Fruit fly (Drosophila melanogaster) whole organism, embryonic: ENCODE results near the gene Mcad.

Experiments
- Bgb ChIP-seq: fragments of 200-800 bp; sonication (Bioruptor generic); IDR thresholded peaks from 2 replicates; pipeline ENCODE4 v1.3.6; 2022; ENCODE audit warnings: missing biosample characterization, missing genetic modification characterization; ENCODE audit not compliant: partially characterized antibody
- CG10366 ChIP-seq: fragments of 200-800 bp; sonication (Bioruptor generic); IDR thresholded peaks from 2 replicates; pipeline ENCODE4 v1.3.6; 2022; ENCODE audit warnings: missing biosample characterization, missing genetic modification characterization
- CG12391 ChIP-seq: fragments of 200-800 bp; sonication (Bioruptor generic); optimal IDR thresholded peaks from 3 replicates; lab custom pipeline; 2018; ENCODE audit warnings: missing biosample characterization, mild to moderate bottlenecking, missing genetic modification characterization, moderate library complexity
- CG12942 ChIP-seq: fragments of 200-800 bp; sonication (Bioruptor generic); optimal IDR thresholded peaks from 3 replicates; lab custom pipeline; 2016; ENCODE audit warnings: missing biosample characterization, missing genetic modification characterization
- CG13287 ChIP-seq: fragments of 200-800 bp; sonication (Bioruptor generic); IDR thresholded peaks from 2 replicates; pipeline ENCODE4 v1.3.6; 2022; ENCODE audit warnings: missing biosample characterization, missing genetic modification characterization; ENCODE audit not compliant: partially characterized antibody
- CG15514 ChIP-seq: fragments of 200-800 bp; sonication (Bioruptor generic); optimal IDR thresholded peaks from 3 replicates; lab custom pipeline; 2017; ENCODE audit warnings: missing biosample characterization, missing genetic modification characterization, mild to moderate bottlenecking, moderate library complexity, missing genetic modification reagents
- CG17359 ChIP-seq: fragments of 200-800 bp; sonication (Bioruptor generic); optimal IDR thresholded peaks from 3 replicates; lab custom pipeline; 2018; ENCODE audit warnings: missing biosample characterization, mild to moderate bottlenecking, missing genetic modification characterization, moderate library complexity
- CG1792 ChIP-seq: fragments of 200-800 bp; sonication (Bioruptor generic); optimal IDR thresholded peaks from 2 replicates; lab custom pipeline; 2016; ENCODE audit warnings: missing biosample characterization, missing genetic modification characterization
- CG18476 ChIP-seq: fragments of 200-800 bp; sonication (Bioruptor generic); optimal IDR thresholded peaks from 2 replicates; lab custom pipeline; 2016; ENCODE audit warnings: missing biosample characterization, mild to moderate bottlenecking, missing genetic modification characterization
- CG2120 ChIP-seq: fragments of 200-800 bp; sonication (Bioruptor generic); optimal IDR thresholded peaks from 3 replicates; lab custom pipeline; 2016; ENCODE audit warnings: missing biosample characterization, missing genetic modification characterization
- CG31224 ChIP-seq: fragments of 200-800 bp; sonication (Bioruptor generic); IDR thresholded peaks from 2 replicates; pipeline ENCODE4 v1.3.6; 2022; ENCODE audit warnings: missing biosample characterization, missing genetic modification characterization
- CG3281 ChIP-seq: fragments of 200-800 bp; sonication (Bioruptor generic); optimal IDR thresholded peaks from 3 replicates; lab custom pipeline; 2017; ENCODE audit warnings: missing biosample characterization, mild to moderate bottlenecking, missing genetic modification characterization
- CG6654 ChIP-seq: fragments of 200-800 bp; sonication (Bioruptor generic); optimal IDR thresholded peaks from 2 replicates; lab custom pipeline; 2017; ENCODE audit warnings: missing biosample characterization, mild to moderate bottlenecking, missing genetic modification characterization
- CG8388 ChIP-seq: fragments of 200-800 bp; sonication (Bioruptor generic); optimal IDR thresholded peaks from 2 replicates; lab custom pipeline; 2019; ENCODE audit warnings: missing biosample characterization, mild to moderate bottlenecking, missing genetic modification characterization, moderate library complexity
- CG8924 ChIP-seq: fragments of 200-800 bp; optimal IDR thresholded peaks from 3 replicates; lab custom pipeline; 2019; ENCODE audit warnings: missing biosample characterization, mild to moderate bottlenecking, missing genetic modification characterization, moderate library complexity
- Camta ChIP-seq: fragments of 200-800 bp; sonication (Bioruptor generic); optimal IDR thresholded peaks from 2 replicates; lab custom pipeline; 2016; ENCODE audit warnings: missing biosample characterization, missing genetic modification characterization
- Dfd ChIP-seq, 2 experiments: fragments of >200 bp; optimal IDR thresholded peaks; 2 replicates each; lab custom pipeline; 2017; ENCODE audit warnings: missing biosample characterization in 2 of 2, missing genetic modification characterization in 2 of 2
- Doc2 ChIP-seq: fragments of 200-800 bp; sonication (Bioruptor generic); IDR thresholded peaks from 2 replicates; pipeline ENCODE4 v1.3.6; 2022; ENCODE audit warnings: missing biosample characterization, missing genetic modification characterization
- Dref ChIP-seq: fragments of 200-800 bp; sonication (Bioruptor generic); IDR thresholded peaks from 2 replicates; pipeline ENCODE4 v1.3.6; 2022; ENCODE audit warnings: missing biosample characterization, missing genetic modification characterization
- Elba2 ChIP-seq: fragments of 200-800 bp; sonication (Bioruptor generic); optimal IDR thresholded peaks from 3 replicates; lab custom pipeline; 2016; ENCODE audit warnings: missing biosample characterization, missing genetic modification characterization
- Fer1 ChIP-seq: fragments of 200-800 bp; sonication (Bioruptor generic); optimal IDR thresholded peaks from 2 replicates; lab custom pipeline; 2017; ENCODE audit warnings: missing biosample characterization, mild to moderate bottlenecking, missing genetic modification characterization
- Fer3 ChIP-seq: fragments of 200-800 bp; sonication (Bioruptor generic); optimal IDR thresholded peaks from 2 replicates; lab custom pipeline; 2018; ENCODE audit warnings: missing biosample characterization, mild to moderate bottlenecking, missing genetic modification characterization, moderate library complexity
- Hand ChIP-seq: fragments of 200-800 bp; sonication (Bioruptor generic); optimal IDR thresholded peaks from 2 replicates; lab custom pipeline; 2017; ENCODE audit warnings: mild to moderate bottlenecking, missing biosample characterization, missing genetic modification reagents, missing genetic modification characterization
- Lim3 ChIP-seq: fragments of 200-800 bp; sonication (Bioruptor generic); IDR thresholded peaks from 2 replicates; pipeline ENCODE4 v1.3.6; 2022; ENCODE audit warnings: missing biosample characterization, missing genetic modification characterization
- Nf-YB ChIP-seq: fragments of 200-800 bp; sonication (Bioruptor generic); optimal IDR thresholded peaks from 3 replicates; lab custom pipeline; 2019; ENCODE audit warnings: missing biosample characterization, mild to moderate bottlenecking, missing genetic modification characterization, moderate library complexity
- Ptx1 ChIP-seq: fragments of 200-800 bp; sonication (Bioruptor generic); IDR thresholded peaks from 2 replicates; pipeline ENCODE4 v1.3.6; 2022; ENCODE audit warnings: missing biosample characterization, missing genetic modification characterization
- Rx ChIP-seq: fragments of 200-800 bp; sonication (Bioruptor generic); IDR thresholded peaks from 2 replicates; pipeline ENCODE4 v1.3.6; 2022; ENCODE audit warnings: missing biosample characterization, missing genetic modification characterization
- Spps ChIP-seq: fragments of 200-800 bp; sonication (Bioruptor generic); optimal IDR thresholded peaks from 2 replicates; lab custom pipeline; 2018; ENCODE audit warnings: missing biosample characterization, mild to moderate bottlenecking, missing genetic modification characterization
- Trl ChIP-seq, 3 experiments: fragments of >200 bp in 2 of 3; fragments of 200-800 bp in 1 of 3; sonication (Bioruptor generic) in 1 of 3; optimal IDR thresholded peaks; 2 replicates in 1 of 3; 3 replicates in 2 of 3; lab custom pipeline; 2016 to 2017; ENCODE audit warnings: missing biosample characterization in 1 of 3, missing genetic modification characterization in 1 of 3
- caup ChIP-seq: fragments of 200-800 bp; sonication (Bioruptor generic); optimal IDR thresholded peaks from 3 replicates; lab custom pipeline; 2017; ENCODE audit warnings: missing biosample characterization, mild to moderate bottlenecking, missing genetic modification characterization, moderate library complexity; ENCODE audit not compliant: severe bottlenecking
- chn ChIP-seq: fragments of 200-800 bp; sonication (Bioruptor generic); optimal IDR thresholded peaks from 2 replicates; lab custom pipeline; 2016; ENCODE audit warnings: missing biosample characterization, missing genetic modification characterization
- danr ChIP-seq: fragments of 200-800 bp; sonication (Bioruptor generic); IDR thresholded peaks from 2 replicates; pipeline ENCODE4 v1.3.6; 2022; ENCODE audit warnings: missing biosample characterization, missing genetic modification characterization
- dmrt11E ChIP-seq: fragments of 200-800 bp; sonication (Bioruptor generic); optimal IDR thresholded peaks from 3 replicates; lab custom pipeline; 2018; ENCODE audit warnings: missing biosample characterization, mild to moderate bottlenecking, missing genetic modification characterization, moderate library complexity
- emc ChIP-seq: fragments of 200-800 bp; sonication (Bioruptor generic); optimal IDR thresholded peaks from 2 replicates; lab custom pipeline; 2016; ENCODE audit warnings: missing biosample characterization, missing genetic modification characterization
- esg ChIP-seq: fragments of 200-800 bp; sonication (Bioruptor generic); conservative IDR thresholded peaks from 2 replicates; pipeline ENCODE4 v1.3.6; 2022; ENCODE audit warnings: missing biosample characterization, missing genetic modification characterization
- gcm2 ChIP-seq: fragments of 200-800 bp; sonication (Bioruptor generic); optimal IDR thresholded peaks from 2 replicates; lab custom pipeline; 2016; ENCODE audit warnings: missing biosample characterization, missing genetic modification characterization
- grn ChIP-seq: fragments of 200-800 bp; sonication (Bioruptor generic); optimal IDR thresholded peaks from 3 replicates; lab custom pipeline; 2017; ENCODE audit warnings: missing biosample characterization, missing genetic modification characterization
- gsb ChIP-seq: fragments of 200-800 bp; sonication (Bioruptor generic); IDR thresholded peaks from 2 replicates; pipeline ENCODE4 v1.3.6; 2022; ENCODE audit warnings: missing biosample characterization, missing genetic modification characterization
- hkb ChIP-seq, 2 experiments: fragments of 200-800 bp in 1 of 2; fragments of >200 bp in 1 of 2; sonication (Bioruptor generic) in 1 of 2; IDR thresholded peaks in 1 of 2; optimal IDR thresholded peaks in 1 of 2; 2 replicates each; pipeline versions ENCODE4 v1.3.6 to Lab custom; 2017 to 2022; ENCODE audit warnings: missing biosample characterization in 1 of 2, missing genetic modification characterization in 1 of 2
- lbe ChIP-seq: fragments of 200-800 bp; sonication (Bioruptor generic); optimal IDR thresholded peaks from 2 replicates; lab custom pipeline; 2016; ENCODE audit warnings: missing biosample characterization, mild to moderate bottlenecking, missing genetic modification characterization
- luna ChIP-seq: fragments of 200-800 bp; sonication (Bioruptor generic); optimal IDR thresholded peaks from 2 replicates; lab custom pipeline; 2016; ENCODE audit warnings: missing biosample characterization, missing genetic modification characterization
- pb ChIP-seq: fragments of 200-800 bp; sonication (Bioruptor generic); optimal IDR thresholded peaks from 3 replicates; lab custom pipeline; 2016; ENCODE audit warnings: missing biosample characterization, missing genetic modification characterization
- prd ChIP-seq, 3 experiments: fragments of >200 bp in 2 of 3; fragments of 200-800 bp in 1 of 3; sonication (Bioruptor generic) in 1 of 3; optimal IDR thresholded peaks in 2 of 3; IDR thresholded peaks in 1 of 3; 2 replicates in 2 of 3; 3 replicates in 1 of 3; pipeline versions ENCODE4 v1.3.6 to Lab custom; 2017 to 2022; ENCODE audit warnings: missing biosample characterization in 1 of 3, missing genetic modification characterization in 1 of 3
- psq ChIP-seq: fragments of 200-800 bp; sonication (Bioruptor generic); optimal IDR thresholded peaks from 2 replicates; lab custom pipeline; 2017; ENCODE audit warnings: missing biosample characterization, missing genetic modification characterization
- rib ChIP-seq: fragments of 200-800 bp; sonication (Bioruptor generic); IDR thresholded peaks from 2 replicates; pipeline ENCODE4 v1.3.6; 2022; ENCODE audit warnings: missing biosample characterization, missing genetic modification characterization
- sisA ChIP-seq: fragments of 200-800 bp; sonication (Bioruptor generic); IDR thresholded peaks from 2 replicates; pipeline ENCODE4 v1.3.6; 2022; ENCODE audit warnings: missing biosample characterization, missing genetic modification characterization
- slp2 ChIP-seq: fragments of 200-800 bp; sonication (Bioruptor generic); optimal IDR thresholded peaks from 2 replicates; lab custom pipeline; 2016; ENCODE audit warnings: missing biosample characterization, missing genetic modification characterization

Mcad gene

DNA sequence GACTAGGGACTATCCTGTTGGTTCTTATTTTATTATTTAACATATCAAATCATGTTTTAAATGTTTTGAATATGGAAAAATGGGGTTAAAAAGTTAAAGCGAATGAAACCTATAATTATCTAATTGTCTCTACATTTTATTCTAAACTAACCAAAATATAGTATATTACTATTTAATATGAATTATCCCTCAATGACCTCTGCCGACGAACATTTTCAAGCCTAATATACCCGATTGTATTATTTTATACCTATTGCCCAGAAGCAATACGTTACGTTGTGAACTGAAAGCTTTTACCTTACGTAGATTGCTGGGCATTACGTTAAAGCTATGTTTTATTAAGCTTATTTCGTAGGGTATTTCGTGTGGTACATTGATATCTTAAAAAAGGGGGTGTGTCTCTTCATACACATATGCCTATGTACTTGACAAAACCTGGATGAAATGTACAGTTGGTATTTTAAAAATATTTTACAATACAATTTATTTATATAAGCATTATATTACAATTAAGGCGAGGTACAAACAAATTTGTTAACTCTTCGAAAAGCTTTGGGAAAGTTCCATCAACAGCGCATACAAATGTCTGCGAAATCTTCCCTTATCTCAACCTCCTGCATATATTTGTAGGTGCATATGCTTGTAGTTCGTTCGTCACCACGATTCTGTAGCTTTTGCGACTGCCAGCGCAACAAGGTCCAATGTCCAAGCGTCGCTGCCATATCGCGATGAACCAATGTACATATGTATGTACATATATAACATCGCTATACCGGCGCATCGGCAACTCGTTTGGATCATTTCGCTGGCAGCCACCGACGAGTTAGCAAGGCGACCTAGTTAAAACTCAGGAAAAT is at the start of gene Mcad (continued):
- TF ChIP-seq Spps (tag; lab: Kevin White, UChicago) (peak; percentile 68), CG12942 (GFP tag; lab: Kevin White, UChicago) (peak; percentile 74), Elba2 (GFP tag; lab: Kevin White, UChicago) (no peak), Nf-YB (peak; percentile 63), slp2 (GFP tag; lab: Kevin White, UChicago) (peak; percentile 53), psq (peak; percentile 51), Trl (optimal IDR thresholded peaks at IDR 0.05; lab: Kevin White, UChicago) (no peak), Trl (GFP tag; optimal IDR thresholded peaks at IDR 0.05; lab: Kevin White, UChicago) (peak; percentile 19), lbe (peak; percentile 97), danr (GFP tag; lab: Robert Waterston, UW) (peak; percentile 67), CG18476 (GFP tag; lab: Kevin White, UChicago) (peak; percentile 87), Lim3 (GFP tag; lab: Robert Waterston, UW) (peak; percentile 77), sisA (GFP tag; lab: Robert Waterston, UW) (peak; percentile 96), CG6654 (peak; percentile 85), CG31224 (GFP tag; lab: Robert Waterston, UW) (peak; percentile 73), Fer1 (GFP tag; lab: Kevin White, UChicago) (peak; percentile 97), caup (GFP tag; lab: Kevin White, UChicago) (peak; percentile 93), pb (no peak), prd (optimal IDR thresholded peaks at IDR 0.05; lab: Kevin White, UChicago) (no peak), prd (GFP tag; IDR thresholded peaks at IDR 0.05; lab: Robert Waterston, UW) (peak; percentile 88), CG1792 (GFP tag; lab: Kevin White, UChicago) (peak; percentile 62), Ptx1 (GFP tag; lab: Robert Waterston, UW) (peak; percentile 96), Bgb (GFP tag; lab: Robert Waterston, UW) (no peak), Dfd (GFP tag; optimal IDR thresholded peaks at IDR 0.05; lab: Kevin White, UChicago) (no peak), esg (GFP tag; lab: Robert Waterston, UW) (peak; percentile 94), dmrt11E (tag; lab: Kevin White, UChicago) (peak; percentile 2), CG2120 (GFP tag; lab: Kevin White, UChicago) (peak; percentile 90), grn (GFP tag; lab: Kevin White, UChicago) (no peak), Dref (GFP tag; lab: Robert Waterston, UW) (peak; percentile 42; the same call in 1 of the 2 replicates), Hand (GFP tag; lab: Kevin White, UChicago) (peak; percentile 54), hkb (optimal IDR thresholded peaks at IDR 0.05; lab: Kevin White, UChicago) (no peak), hkb (GFP tag; IDR thresholded peaks at IDR 0.05; lab: Robert Waterston, UW) (peak; percentile 94), CG8388 (GFP tag; lab: Kevin White, UChicago) (peak; percentile 67), Rx (GFP tag; lab: Robert Waterston, UW) (peak; percentile 88), rib (GFP tag; lab: Robert Waterston, UW) (peak; percentile 82), luna (GFP tag; lab: Kevin White, UChicago) (peak; percentile 26), Fer3 (tag; lab: Kevin White, UChicago) (peak; percentile 97), CG3281 (GFP tag; lab: Kevin White, UChicago) (peak; percentile 96), gcm2 (GFP tag; lab: Kevin White, UChicago) (peak; percentile 55), chn (GFP tag; lab: Kevin White, UChicago) (peak; percentile 43), CG10366 (GFP tag; lab: Robert Waterston, UW) (peak; percentile 92), CG17359 (tag; lab: Kevin White, UChicago) (peak; percentile 97), Doc2 (GFP tag; lab: Robert Waterston, UW) (peak; percentile 84), CG8924 (tag; lab: Kevin White, UChicago) (peak; percentile 90), CG13287 (GFP tag; lab: Robert Waterston, UW) (no peak), emc (GFP tag; lab: Kevin White, UChicago) (peak; percentile 78), CG15514 (GFP tag; lab: Kevin White, UChicago) (peak; percentile 90), CG12391 (tag; lab: Kevin White, UChicago) (peak; percentile 86), gsb (GFP tag; lab: Robert Waterston, UW) (peak; percentile 90), Camta (peak; percentile 57)
